Fruit fly (Drosophila melanogaster) whole organism, embryonic: ENCODE measurements around the gene CG32313.

ENCODE experiments used
- Adf1 ChIP-seq: fragments of 200-800 bp; sonication (Bioruptor generic); IDR thresholded peaks from 2 replicates; pipeline ENCODE4 v1.3.6; 2022; ENCODE audit warnings: missing biosample characterization, missing genetic modification characterization
- Aef1 ChIP-seq: fragments of 200-800 bp; sonication (Bioruptor generic); IDR thresholded peaks from 3 replicates; pipeline ENCODE4 v1.3.6; 2022; ENCODE audit warnings: missing biosample characterization, missing genetic modification characterization
- Bteb2 ChIP-seq: fragments of 200-800 bp; sonication (Bioruptor generic); optimal IDR thresholded peaks from 2 replicates; lab custom pipeline; 2016; ENCODE audit warnings: missing biosample characterization, missing genetic modification characterization
- CG10321 ChIP-seq: fragments of 200-800 bp; sonication (Bioruptor generic); IDR thresholded peaks from 2 replicates; pipeline ENCODE4 v1.3.6; 2022; ENCODE audit warnings: missing biosample characterization, missing genetic modification characterization
- CG10959 ChIP-seq: fragments of 200-800 bp; sonication (Bioruptor generic); IDR thresholded peaks from 2 replicates; pipeline ENCODE4 v1.3.6; 2022; ENCODE audit warnings: missing biosample characterization, missing genetic modification characterization
- CG12744 ChIP-seq: fragments of 200-800 bp; sonication (Bioruptor generic); optimal IDR thresholded peaks from 2 replicates; lab custom pipeline; 2016; ENCODE audit warnings: missing biosample characterization, missing genetic modification characterization
- CG12942 ChIP-seq: fragments of 200-800 bp; sonication (Bioruptor generic); optimal IDR thresholded peaks from 3 replicates; lab custom pipeline; 2016; ENCODE audit warnings: missing biosample characterization, missing genetic modification characterization
- CG13775 ChIP-seq: fragments of 200-800 bp; sonication (Bioruptor generic); optimal IDR thresholded peaks from 3 replicates; lab custom pipeline; 2017; ENCODE audit warnings: missing biosample characterization, mild to moderate bottlenecking, missing genetic modification characterization
- CG1603 ChIP-seq: fragments of 200-800 bp; sonication (Bioruptor generic); optimal IDR thresholded peaks from 2 replicates; lab custom pipeline; 2019; ENCODE audit warnings: missing biosample characterization, mild to moderate bottlenecking, missing genetic modification characterization, moderate library complexity
- CG16815 ChIP-seq: fragments of 200-800 bp; sonication (Bioruptor generic); optimal IDR thresholded peaks from 3 replicates; lab custom pipeline; 2017; ENCODE audit warnings: missing biosample characterization, mild to moderate bottlenecking, missing genetic modification characterization
- CG17612 ChIP-seq: fragments of 200-800 bp; sonication (Bioruptor generic); IDR thresholded peaks from 2 replicates; pipeline ENCODE4 v1.3.6; 2022; ENCODE audit warnings: missing biosample characterization, missing genetic modification characterization
- CG2889 ChIP-seq: fragments of 200-800 bp; sonication (Bioruptor generic); IDR thresholded peaks from 3 replicates; pipeline ENCODE4 v1.3.6; 2022; ENCODE audit warnings: missing biosample characterization, missing genetic modification characterization
- CG30403 ChIP-seq: fragments of 200-800 bp; sonication (Bioruptor generic); optimal IDR thresholded peaks from 3 replicates; lab custom pipeline; 2016; ENCODE audit warnings: missing biosample characterization, missing genetic modification characterization
- CG31224 ChIP-seq: fragments of 200-800 bp; sonication (Bioruptor generic); IDR thresholded peaks from 2 replicates; pipeline ENCODE4 v1.3.6; 2022; ENCODE audit warnings: missing biosample characterization, missing genetic modification characterization
- CG31388 ChIP-seq: fragments of 200-800 bp; sonication (Bioruptor generic); optimal IDR thresholded peaks from 2 replicates; lab custom pipeline; 2016; ENCODE audit warnings: missing biosample characterization, missing genetic modification characterization
- CG32767 ChIP-seq: fragments of 200-800 bp; sonication (Bioruptor generic); IDR thresholded peaks from 2 replicates; pipeline ENCODE4 v1.3.6; 2022; ENCODE audit warnings: missing biosample characterization, missing genetic modification characterization
- CG3281 ChIP-seq: fragments of 200-800 bp; sonication (Bioruptor generic); optimal IDR thresholded peaks from 3 replicates; lab custom pipeline; 2017; ENCODE audit warnings: missing biosample characterization, mild to moderate bottlenecking, missing genetic modification characterization
- CG3838 ChIP-seq: fragments of 200-800 bp; sonication (Bioruptor generic); optimal IDR thresholded peaks from 3 replicates; lab custom pipeline; 2016; ENCODE audit warnings: missing biosample characterization, missing genetic modification characterization
- CG4328 ChIP-seq: fragments of 200-800 bp; sonication (Bioruptor generic); optimal IDR thresholded peaks from 3 replicates; lab custom pipeline; 2017; ENCODE audit warnings: missing biosample characterization, missing genetic modification reagents, missing genetic modification characterization
- CG4617 ChIP-seq: fragments of 200-800 bp; sonication (Bioruptor generic); optimal IDR thresholded peaks from 3 replicates; lab custom pipeline; 2016; ENCODE audit warnings: missing biosample characterization, missing genetic modification characterization, borderline replicate concordance
- CG4707 ChIP-seq: fragments of 200-800 bp; sonication (Bioruptor generic); optimal IDR thresholded peaks from 2 replicates; lab custom pipeline; 2018; ENCODE audit warnings: missing biosample characterization, mild to moderate bottlenecking, missing genetic modification characterization, moderate library complexity
- CG7556 ChIP-seq: fragments of 200-800 bp; sonication (Bioruptor generic); optimal IDR thresholded peaks from 2 replicates; lab custom pipeline; 2017; ENCODE audit warnings: missing biosample characterization, mild to moderate bottlenecking, missing genetic modification characterization
- CG8359 ChIP-seq: fragments of 200-800 bp; sonication (Bioruptor generic); optimal IDR thresholded peaks from 2 replicates; lab custom pipeline; 2017; ENCODE audit warnings: missing biosample characterization, mild to moderate bottlenecking, missing genetic modification characterization, borderline replicate concordance
- CG8924 ChIP-seq: fragments of 200-800 bp; optimal IDR thresholded peaks from 3 replicates; lab custom pipeline; 2019; ENCODE audit warnings: missing biosample characterization, mild to moderate bottlenecking, missing genetic modification characterization, moderate library complexity
- CG9727 ChIP-seq: fragments of 200-800 bp; sonication (Bioruptor generic); optimal IDR thresholded peaks from 3 replicates; lab custom pipeline; 2017; ENCODE audit warnings: missing biosample characterization, mild to moderate bottlenecking, missing genetic modification characterization
- Dref ChIP-seq: fragments of 200-800 bp; sonication (Bioruptor generic); IDR thresholded peaks from 2 replicates; pipeline ENCODE4 v1.3.6; 2022; ENCODE audit warnings: missing biosample characterization, missing genetic modification characterization
- Hsf ChIP-seq: fragments of 200-800 bp; sonication (Bioruptor generic); optimal IDR thresholded peaks from 3 replicates; lab custom pipeline; 2016; ENCODE audit warnings: missing biosample characterization, missing genetic modification characterization
- Lim3 ChIP-seq: fragments of 200-800 bp; sonication (Bioruptor generic); IDR thresholded peaks from 2 replicates; pipeline ENCODE4 v1.3.6; 2022; ENCODE audit warnings: missing biosample characterization, missing genetic modification characterization
- MTF-1 ChIP-seq: fragments of 200-800 bp; sonication (Bioruptor generic); optimal IDR thresholded peaks from 2 replicates; lab custom pipeline; 2018; ENCODE audit warnings: missing biosample characterization, mild to moderate bottlenecking, missing genetic modification characterization, borderline replicate concordance
- Six4 ChIP-seq: fragments of 200-800 bp; sonication (Bioruptor generic); optimal IDR thresholded peaks from 2 replicates; lab custom pipeline; 2016; ENCODE audit warnings: missing biosample characterization, missing genetic modification characterization
- Usf ChIP-seq: fragments of 200-800 bp; sonication (Bioruptor generic); optimal IDR thresholded peaks from 2 replicates; lab custom pipeline; 2017; ENCODE audit warnings: missing genotype, missing biosample characterization, missing genetic modification characterization
- ac ChIP-seq: fragments of 200-800 bp; sonication (Bioruptor generic); optimal IDR thresholded peaks from 3 replicates; lab custom pipeline; 2017; ENCODE audit warnings: missing biosample characterization, mild to moderate bottlenecking, missing genetic modification characterization
- bab2 ChIP-seq: fragments of 200-800 bp; sonication (Bioruptor generic); optimal IDR thresholded peaks from 2 replicates; lab custom pipeline; 2016; ENCODE audit warnings: missing biosample characterization, missing genetic modification characterization
- bowl ChIP-seq: fragments of 200-800 bp; sonication (Bioruptor generic); IDR thresholded peaks from 2 replicates; pipeline ENCODE4 v1.3.6; 2022; ENCODE audit warnings: missing biosample characterization, missing genetic modification characterization
- chif ChIP-seq, 2 experiments: fragments of 200-800 bp; sonication (Bioruptor generic); optimal IDR thresholded peaks; 3 replicates each; lab custom pipeline; 2016; ENCODE audit warnings: missing biosample characterization in 2 of 2, missing genetic modification characterization in 2 of 2
- ci ChIP-seq: fragments of 200-800 bp; sonication (Bioruptor generic); IDR thresholded peaks from 3 replicates; pipeline ENCODE4 v1.3.6; 2022; ENCODE audit warnings: missing biosample characterization, missing genetic modification characterization
- crc ChIP-seq: fragments of 200-800 bp; sonication (Bioruptor generic); optimal IDR thresholded peaks from 2 replicates; lab custom pipeline; 2016; ENCODE audit warnings: missing biosample characterization, missing genetic modification characterization
- dm ChIP-seq: fragments of 200-800 bp; sonication (Bioruptor generic); optimal IDR thresholded peaks from 3 replicates; lab custom pipeline; 2016; ENCODE audit warnings: missing biosample characterization, missing genetic modification characterization
- exex ChIP-seq: fragments of 200-800 bp; sonication (Bioruptor generic); optimal IDR thresholded peaks from 4 replicates; lab custom pipeline; 2018; ENCODE audit warnings: missing biosample characterization, mild to moderate bottlenecking, missing genetic modification characterization, moderate library complexity
- grau ChIP-seq: fragments of 200-800 bp; optimal IDR thresholded peaks from 3 replicates; lab custom pipeline; 2019; ENCODE audit warnings: missing biosample characterization, mild to moderate bottlenecking, missing genetic modification characterization, moderate library complexity
- lab ChIP-seq: fragments of 200-800 bp; sonication (Bioruptor generic); optimal IDR thresholded peaks from 3 replicates; lab custom pipeline; 2017; ENCODE audit warnings: missing biosample characterization, missing genetic modification characterization, mild to moderate bottlenecking, moderate library complexity, missing genetic modification reagents
- lmd ChIP-seq: fragments of 200-800 bp; sonication (Bioruptor generic); IDR thresholded peaks from 2 replicates; pipeline ENCODE4 v1.3.6; 2022; ENCODE audit warnings: missing biosample characterization, missing genetic modification characterization
- nau ChIP-seq: fragments of 200-800 bp; sonication (Bioruptor generic); optimal IDR thresholded peaks from 3 replicates; lab custom pipeline; 2017; ENCODE audit warnings: missing biosample characterization, mild to moderate bottlenecking, missing genetic modification characterization, missing genetic modification reagents
- otp ChIP-seq: fragments of 200-800 bp; sonication (Bioruptor generic); IDR thresholded peaks from 3 replicates; pipeline ENCODE4, ENCODE4 v1.3.6; 2022; ENCODE audit warnings: missing biosample characterization, missing genetic modification characterization
- peb ChIP-seq: fragments of 200-800 bp; sonication (Bioruptor generic); IDR thresholded peaks from 2 replicates; pipeline ENCODE4 v1.3.6; 2022; ENCODE audit warnings: missing biosample characterization, missing genetic modification characterization
- pros ChIP-seq: fragments of 200-800 bp; sonication (Bioruptor generic); optimal IDR thresholded peaks from 3 replicates; lab custom pipeline; 2019; ENCODE audit warnings: missing biosample characterization, mild to moderate bottlenecking, missing genetic modification characterization, moderate library complexity
- rib ChIP-seq: fragments of 200-800 bp; sonication (Bioruptor generic); IDR thresholded peaks from 2 replicates; pipeline ENCODE4 v1.3.6; 2022; ENCODE audit warnings: missing biosample characterization, missing genetic modification characterization
- tin ChIP-seq: fragments of 200-800 bp; sonication (Bioruptor generic); optimal IDR thresholded peaks from 3 replicates; lab custom pipeline; 2016; ENCODE audit warnings: missing biosample characterization, missing genetic modification characterization
- tio ChIP-seq: fragments of 200-800 bp; sonication (Bioruptor generic); optimal IDR thresholded peaks from 2 replicates; lab custom pipeline; 2017; ENCODE audit warnings: missing biosample characterization, missing genetic modification characterization, inconsistent platforms
- toy ChIP-seq: fragments of 200-800 bp; sonication (Bioruptor generic); IDR thresholded peaks from 2 replicates; pipeline ENCODE4 v1.3.6; 2022; ENCODE audit warnings: missing biosample characterization, missing genetic modification characterization
- usp ChIP-seq: fragments of >200 bp; optimal IDR thresholded peaks from 2 replicates; lab custom pipeline; 2017; ENCODE audit warnings: missing biosample characterization, missing genetic modification characterization
- vvl ChIP-seq: fragments of 200-800 bp; sonication (Bioruptor generic); IDR thresholded peaks from 2 replicates; pipeline ENCODE4 v1.3.6; 2022; ENCODE audit warnings: missing biosample characterization, missing genetic modification characterization

CG32313 gene

DNA sequence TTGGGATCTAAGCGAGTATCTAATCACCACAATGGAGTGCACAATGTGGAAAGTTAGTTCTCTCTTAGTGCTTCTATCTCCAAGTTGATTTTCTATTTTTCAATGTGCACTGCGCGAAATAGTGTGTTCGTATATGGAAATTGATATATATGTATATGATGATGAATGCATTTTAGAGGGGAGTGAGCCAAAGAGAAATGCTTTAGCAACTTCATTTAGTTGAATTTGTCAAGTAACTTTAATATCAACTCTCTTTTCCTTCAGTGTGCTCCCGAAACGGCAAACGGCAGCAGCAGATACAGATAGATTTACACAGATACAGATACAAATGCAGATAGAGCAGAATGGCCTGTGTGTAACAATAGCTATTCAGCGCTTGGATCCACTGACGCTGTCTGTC, 38.5 kb upstream of the CG32313 start (continued):
- TF ChIP-seq CG1603 (tag; lab: Kevin White, UChicago) = peak; percentile 84
- TF ChIP-seq CG10321 (GFP tag; lab: Robert Waterston, UW) = no peak
- no peak for TF ChIP-seq dm
- no peak for TF ChIP-seq usp (GFP tag; lab: Kevin White, UChicago)
- 0 out of 2 replicates have a peak, but pooled peaks have one; percentile 14 for TF ChIP-seq CG32767 (GFP tag; lab: Robert Waterston, UW)
- no peak for TF ChIP-seq pros
- no peak for TF ChIP-seq CG31388 (GFP tag; lab: Kevin White, UChicago)
- TF ChIP-seq toy = no peak
- no peak for TF ChIP-seq peb
- TF ChIP-seq Bteb2 = peak; percentile 16
- no peak for TF ChIP-seq lab (GFP tag; lab: Kevin White, UChicago)
- no peak for TF ChIP-seq nau (GFP tag; lab: Kevin White, UChicago)
- TF ChIP-seq CG3838 (GFP tag; lab: Kevin White, UChicago) = no peak
- peak; percentile 78 for TF ChIP-seq vvl (GFP tag; lab: Robert Waterston, UW)
- TF ChIP-seq CG4707 = peak; percentile 52
- peak; percentile 0 for TF ChIP-seq ac (GFP tag; lab: Kevin White, UChicago)
- TF ChIP-seq exex (tag; lab: Kevin White, UChicago) = no peak
- peak; percentile 61 for TF ChIP-seq lmd (GFP tag; lab: Robert Waterston, UW)
- TF ChIP-seq CG2889 (GFP tag; lab: Robert Waterston, UW) = no peak
- TF ChIP-seq tio = peak; percentile 54
- no peak for TF ChIP-seq CG10959 (GFP tag; lab: Robert Waterston, UW)
- peak; percentile 85 for TF ChIP-seq ci (GFP tag; lab: Robert Waterston, UW)
- TF ChIP-seq bowl (GFP tag; lab: Robert Waterston, UW) = peak; percentile 57; the same call in 1 of the 2 replicates
- TF ChIP-seq CG3281 (GFP tag; lab: Kevin White, UChicago) = no peak
- peak; percentile 69 for TF ChIP-seq bab2 (GFP tag; lab: Kevin White, UChicago)
- TF ChIP-seq MTF-1 = no peak
- TF ChIP-seq Aef1 (GFP tag; lab: Robert Waterston, UW) = 0 out of 3 replicates have a peak, but pooled peaks have one; percentile 13
- no peak for TF ChIP-seq Dref
- TF ChIP-seq Lim3 = no peak
- peak; percentile 69 for TF ChIP-seq Hsf (GFP tag; lab: Kevin White, UChicago)
- no peak for TF ChIP-seq crc (GFP tag; lab: Kevin White, UChicago)
- TF ChIP-seq otp = peak; percentile 84
- TF ChIP-seq CG8359 (GFP tag; lab: Kevin White, UChicago) = no peak
- peak; percentile 33 for TF ChIP-seq CG7556
- TF ChIP-seq CG8924 (tag; lab: Kevin White, UChicago) = peak; percentile 69
- peak; percentile 61 for TF ChIP-seq CG12942 (GFP tag; lab: Kevin White, UChicago)
- peak; percentile 16 for TF ChIP-seq Six4
- peak; percentile 68 for TF ChIP-seq CG30403 (GFP tag; lab: Kevin White, UChicago)
- TF ChIP-seq CG17612 (GFP tag; lab: Robert Waterston, UW) = no peak
- TF ChIP-seq rib (GFP tag; lab: Robert Waterston, UW) = no peak
- peak; percentile 48 for TF ChIP-seq CG12744
- TF ChIP-seq CG13775 (GFP tag; lab: Kevin White, UChicago) = peak; percentile 38
- TF ChIP-seq CG31224 (GFP tag; lab: Robert Waterston, UW) = peak; percentile 27; the same call in 1 of the 2 replicates
- no peak for TF ChIP-seq tin
- TF ChIP-seq CG9727 = peak; percentile 58
- TF ChIP-seq Adf1 (GFP tag; lab: Robert Waterston, UW) = no peak
- peak; percentile 47 for TF ChIP-seq CG16815
- TF ChIP-seq Usf (GFP tag; lab: Kevin White, UChicago) = peak; percentile 11
- TF ChIP-seq grau (tag; lab: Kevin White, UChicago) = peak; percentile 66
- TF ChIP-seq CG4328 (GFP tag; lab: Kevin White, UChicago) = no peak
- peak; percentile 16 for TF ChIP-seq CG4617 (GFP tag; lab: Kevin White, UChicago)
- peak; percentile 70 to 82 for TF ChIP-seq chif (GFP tag; optimal IDR thresholded peaks at IDR 0.05; lab: Kevin White, UChicago)
